Fruit fly (Drosophila melanogaster) whole organism, embryonic: ENCODE measurements around the gene MICAL-like.

Experiments used
- Aef1 ChIP-seq: fragments of 200-800 bp; sonication (Bioruptor generic); IDR thresholded peaks from 3 replicates; pipeline ENCODE4 v1.3.6; 2022; ENCODE audit warnings: missing biosample characterization, missing genetic modification characterization
- Atf6 ChIP-seq: fragments of 200-800 bp; sonication (Bioruptor generic); IDR thresholded peaks from 2 replicates; pipeline ENCODE4 v1.3.6; 2022; ENCODE audit warnings: missing biosample characterization, missing genetic modification characterization
- BEAF-32 ChIP-seq: fragments of 200-800 bp; sonication (Bioruptor generic); optimal IDR thresholded peaks from 3 replicates; lab custom pipeline; 2017; ENCODE audit warnings: missing biosample characterization, missing genetic modification characterization, mild to moderate bottlenecking, moderate library complexity, missing genetic modification reagents
- Bteb2 ChIP-seq: fragments of 200-800 bp; sonication (Bioruptor generic); optimal IDR thresholded peaks from 2 replicates; lab custom pipeline; 2016; ENCODE audit warnings: missing biosample characterization, missing genetic modification characterization
- CG10209 ChIP-seq: fragments of 200-800 bp; sonication (Bioruptor generic); optimal IDR thresholded peaks from 3 replicates; lab custom pipeline; 2017; ENCODE audit warnings: missing biosample characterization, mild to moderate bottlenecking, missing genetic modification characterization, missing genetic modification reagents
- CG10654 ChIP-seq: fragments of 200-800 bp; sonication (Bioruptor generic); optimal IDR thresholded peaks from 2 replicates; lab custom pipeline; 2016; ENCODE audit warnings: missing biosample characterization, missing genetic modification characterization
- CG11456 ChIP-seq: fragments of 200-800 bp; sonication (Bioruptor generic); IDR thresholded peaks from 3 replicates; pipeline ENCODE4 v1.3.6; 2022; ENCODE audit warnings: missing biosample characterization, missing genetic modification characterization
- CG11723 ChIP-seq: fragments of 200-800 bp; sonication (Bioruptor generic); optimal IDR thresholded peaks from 2 replicates; lab custom pipeline; 2017; ENCODE audit warnings: missing biosample characterization, mild to moderate bottlenecking, missing genetic modification characterization
- CG12155 ChIP-seq: fragments of 200-800 bp; sonication (Bioruptor generic); optimal IDR thresholded peaks from 3 replicates; lab custom pipeline; 2016; ENCODE audit warnings: missing biosample characterization, missing genetic modification characterization
- CG12236 ChIP-seq: fragments of 200-800 bp; sonication (Bioruptor generic); optimal IDR thresholded peaks from 2 replicates; lab custom pipeline; 2016; ENCODE audit warnings: missing biosample characterization, missing genetic modification characterization
- CG14441 ChIP-seq: fragments of 200-800 bp; sonication (Bioruptor generic); IDR thresholded peaks from 2 replicates; pipeline ENCODE4 v1.3.6; 2022; ENCODE audit warnings: missing biosample characterization, missing genetic modification characterization
- CG1529 ChIP-seq: fragments of 200-800 bp; sonication (Bioruptor generic); optimal IDR thresholded peaks from 3 replicates; lab custom pipeline; 2018; ENCODE audit warnings: missing biosample characterization, missing genetic modification characterization
- CG15601 ChIP-seq: fragments of 200-800 bp; sonication (Bioruptor generic); optimal IDR thresholded peaks from 3 replicates; lab custom pipeline; 2019; ENCODE audit warnings: missing biosample characterization, mild to moderate bottlenecking, missing genetic modification characterization, moderate library complexity
- CG18764 ChIP-seq: fragments of 200-800 bp; sonication (Bioruptor generic); optimal IDR thresholded peaks from 3 replicates; lab custom pipeline; 2016; ENCODE audit warnings: missing biosample characterization, missing genetic modification characterization
- CG30431 ChIP-seq: fragments of 200-800 bp; sonication (Bioruptor generic); optimal IDR thresholded peaks from 2 replicates; lab custom pipeline; 2017; ENCODE audit warnings: missing biosample characterization, missing genetic modification characterization
- CG3163 ChIP-seq: fragments of 200-800 bp; sonication (Bioruptor generic); optimal IDR thresholded peaks from 3 replicates; lab custom pipeline; 2016; ENCODE audit warnings: missing biosample characterization, missing genetic modification characterization
- CG32772 ChIP-seq: fragments of 200-800 bp; sonication (Bioruptor generic); IDR thresholded peaks from 2 replicates; pipeline ENCODE4 v1.3.6; 2022; ENCODE audit warnings: missing biosample characterization, missing genetic modification characterization
- CG33213 ChIP-seq: fragments of 200-800 bp; sonication (Bioruptor generic); optimal IDR thresholded peaks from 3 replicates; lab custom pipeline; 2016; ENCODE audit warnings: missing biosample characterization, missing genetic modification characterization
- CG34376 ChIP-seq: fragments of 200-800 bp; sonication (Bioruptor generic); optimal IDR thresholded peaks from 2 replicates; lab custom pipeline; 2018; ENCODE audit warnings: missing biosample characterization, mild to moderate bottlenecking, missing genetic modification characterization
- CG6175 ChIP-seq: fragments of 200-800 bp; sonication (Bioruptor generic); IDR thresholded peaks from 3 replicates; pipeline ENCODE4 v1.3.6; 2022; ENCODE audit warnings: missing biosample characterization, missing genetic modification characterization
- CG7786 ChIP-seq: fragments of 200-800 bp; sonication (Bioruptor generic); optimal IDR thresholded peaks from 2 replicates; lab custom pipeline; 2016; ENCODE audit warnings: missing biosample characterization, missing genetic modification characterization
- CG8765 ChIP-seq: fragments of 200-800 bp; sonication (Bioruptor generic); IDR thresholded peaks from 2 replicates; pipeline ENCODE4 v1.3.6; 2022; ENCODE audit warnings: missing biosample characterization, missing genetic modification characterization
- Dad ChIP-seq: fragments of 200-800 bp; sonication (Bioruptor generic); optimal IDR thresholded peaks from 3 replicates; lab custom pipeline; 2016; ENCODE audit warnings: missing biosample characterization, missing genetic modification characterization
- Dfd ChIP-seq, 2 experiments: fragments of >200 bp; optimal IDR thresholded peaks; 2 replicates each; lab custom pipeline; 2017; ENCODE audit warnings: missing biosample characterization in 2 of 2, missing genetic modification characterization in 2 of 2
- ERR ChIP-seq: fragments of 200-800 bp; sonication (Bioruptor generic); optimal IDR thresholded peaks from 2 replicates; lab custom pipeline; 2016; ENCODE audit warnings: missing biosample characterization, missing genetic modification characterization
- H15 ChIP-seq: fragments of 200-800 bp; sonication (Bioruptor generic); IDR thresholded peaks from 3 replicates; pipeline ENCODE4 v1.3.6; 2022; ENCODE audit warnings: missing biosample characterization, missing genetic modification characterization
- HLH4C ChIP-seq: fragments of 200-800 bp; sonication (Bioruptor generic); IDR thresholded peaks from 3 replicates; pipeline ENCODE4 v1.3.6; 2022; ENCODE audit warnings: missing biosample characterization, missing genetic modification characterization; ENCODE audit not compliant: partially characterized antibody
- Hey ChIP-seq: fragments of 200-800 bp; sonication (Bioruptor generic); optimal IDR thresholded peaks from 3 replicates; lab custom pipeline; 2018; ENCODE audit warnings: missing biosample characterization, mild to moderate bottlenecking, missing genetic modification characterization
- Hr39 ChIP-seq: fragments of >200 bp; optimal IDR thresholded peaks from 2 replicates; lab custom pipeline; 2017
- Rx ChIP-seq: fragments of 200-800 bp; sonication (Bioruptor generic); IDR thresholded peaks from 2 replicates; pipeline ENCODE4 v1.3.6; 2022; ENCODE audit warnings: missing biosample characterization, missing genetic modification characterization
- ab ChIP-seq: fragments of 200-800 bp; sonication (Bioruptor generic); optimal IDR thresholded peaks from 2 replicates; lab custom pipeline; 2016; ENCODE audit warnings: missing biosample characterization, missing genetic modification characterization
- ara ChIP-seq: fragments of 200-800 bp; sonication (Bioruptor generic); IDR thresholded peaks from 2 replicates; pipeline ENCODE4 v1.3.6; 2022; ENCODE audit warnings: missing biosample characterization, missing genetic modification characterization
- bcd ChIP-seq: fragments of 200-800 bp; sonication (Bioruptor generic); optimal IDR thresholded peaks from 2 replicates; lab custom pipeline; 2017; ENCODE audit warnings: missing biosample characterization, mild to moderate bottlenecking, missing genetic modification characterization
- bigmax ChIP-seq: fragments of 200-800 bp; sonication (Bioruptor generic); optimal IDR thresholded peaks from 2 replicates; lab custom pipeline; 2018; ENCODE audit warnings: missing biosample characterization, mild to moderate bottlenecking, missing genetic modification characterization
- croc ChIP-seq: fragments of 200-800 bp; sonication (Bioruptor generic); conservative IDR thresholded peaks from 3 replicates; pipeline ENCODE4 v1.3.6; 2022; ENCODE audit warnings: missing biosample characterization, missing genetic modification characterization
- ewg ChIP-seq: fragments of 200-800 bp; sonication (Bioruptor generic); optimal IDR thresholded peaks from 3 replicates; lab custom pipeline; 2017; ENCODE audit warnings: mild to moderate bottlenecking, missing biosample characterization, missing genetic modification reagents, missing genetic modification characterization
- gce ChIP-seq: fragments of 200-800 bp; sonication (Bioruptor generic); IDR thresholded peaks from 3 replicates; pipeline ENCODE4 v1.3.6; 2022; ENCODE audit warnings: missing biosample characterization, missing genetic modification characterization
- grau ChIP-seq: fragments of 200-800 bp; optimal IDR thresholded peaks from 3 replicates; lab custom pipeline; 2019; ENCODE audit warnings: missing biosample characterization, mild to moderate bottlenecking, missing genetic modification characterization, moderate library complexity
- hb ChIP-seq: fragments of 200-800 bp; sonication (Bioruptor generic); IDR thresholded peaks from 3 replicates; pipeline ENCODE4 v1.3.6; 2022; ENCODE audit warnings: missing biosample characterization, missing genetic modification characterization; ENCODE audit not compliant: partially characterized antibody
- hth ChIP-seq: fragments of >200 bp; optimal IDR thresholded peaks from 2 replicates; lab custom pipeline; 2017; ENCODE audit warnings: inconsistent platforms
- kay ChIP-seq: fragments of 200-800 bp; sonication (Bioruptor generic); optimal IDR thresholded peaks from 2 replicates; lab custom pipeline; 2016; ENCODE audit warnings: missing biosample characterization, missing genetic modification characterization
- nau ChIP-seq: fragments of 200-800 bp; sonication (Bioruptor generic); optimal IDR thresholded peaks from 3 replicates; lab custom pipeline; 2017; ENCODE audit warnings: missing biosample characterization, mild to moderate bottlenecking, missing genetic modification characterization, missing genetic modification reagents
- odd ChIP-seq: fragments of 200-800 bp; sonication (Bioruptor generic); optimal IDR thresholded peaks from 2 replicates; lab custom pipeline; 2017; ENCODE audit warnings: missing biosample characterization, mild to moderate bottlenecking, missing genetic modification characterization
- org-1 ChIP-seq: fragments of 200-800 bp; sonication (Bioruptor generic); optimal IDR thresholded peaks from 2 replicates; lab custom pipeline; 2017; ENCODE audit warnings: missing biosample characterization, missing genetic modification characterization
- pros ChIP-seq: fragments of 200-800 bp; sonication (Bioruptor generic); optimal IDR thresholded peaks from 3 replicates; lab custom pipeline; 2019; ENCODE audit warnings: missing biosample characterization, mild to moderate bottlenecking, missing genetic modification characterization, moderate library complexity
- row ChIP-seq: fragments of 200-800 bp; sonication (Bioruptor generic); IDR thresholded peaks from 3 replicates; pipeline ENCODE4 v1.3.6; 2022; ENCODE audit warnings: missing biosample characterization, missing genetic modification characterization
- salm ChIP-seq: fragments of 200-800 bp; sonication (Bioruptor generic); optimal IDR thresholded peaks from 2 replicates; lab custom pipeline; 2018; ENCODE audit warnings: missing biosample characterization, mild to moderate bottlenecking, missing genetic modification characterization
- sisA ChIP-seq: fragments of 200-800 bp; sonication (Bioruptor generic); IDR thresholded peaks from 2 replicates; pipeline ENCODE4 v1.3.6; 2022; ENCODE audit warnings: missing biosample characterization, missing genetic modification characterization
- sr ChIP-seq: fragments of 200-800 bp; sonication (Bioruptor generic); IDR thresholded peaks from 3 replicates; pipeline ENCODE4 v1.3.6; 2022; ENCODE audit warnings: missing biosample characterization, missing genetic modification characterization
- tgo ChIP-seq: fragments of 200-800 bp; sonication (Bioruptor generic); IDR thresholded peaks from 3 replicates; pipeline ENCODE4 v1.3.6; 2022; ENCODE audit warnings: missing biosample characterization, missing genetic modification characterization
- tx ChIP-seq: fragments of 200-800 bp; sonication (Bioruptor generic); optimal IDR thresholded peaks from 2 replicates; lab custom pipeline; 2016; ENCODE audit warnings: missing biosample characterization, missing genetic modification characterization
- yki ChIP-seq: fragments of >200 bp; optimal IDR thresholded peaks from 3 replicates; lab custom pipeline; 2018
- zf30C ChIP-seq: fragments of 200-800 bp; sonication (Bioruptor generic); optimal IDR thresholded peaks from 3 replicates; lab custom pipeline; 2018; ENCODE audit warnings: missing biosample characterization, mild to moderate bottlenecking, missing genetic modification characterization

The MICAL-like gene

dm6 chr3L:13044335-13044814 lies 29.2 kb upstream of the MICAL-like start, which contains the start of gene Syx13 (continued):
- TF ChIP-seq nau (no peak), Bteb2 (no peak), Hey (tag; lab: Kevin White, UChicago) (no peak), CG11456 (GFP tag; lab: Robert Waterston, UW) (no peak), ab (no peak), CG14441 (GFP tag; lab: Robert Waterston, UW) (peak; percentile 8; the same call in 1 of the 2 replicates), gce (GFP tag; lab: Robert Waterston, UW) (no peak), ewg (GFP tag; lab: Kevin White, UChicago) (peak; percentile 12), yki (lab: Kevin White, UChicago) (no peak), kay (peak; percentile 57), ERR (no peak), CG18764 (GFP tag; lab: Kevin White, UChicago) (no peak), CG11723 (GFP tag; lab: Kevin White, UChicago) (no peak), bigmax (GFP tag; lab: Kevin White, UChicago) (peak; percentile 39), Dfd (GFP tag; optimal IDR thresholded peaks at IDR 0.05; lab: Kevin White, UChicago) (no peak), CG1529 (GFP tag; lab: Kevin White, UChicago) (no peak), Hr39 (lab: Kevin White, UChicago) (no peak), croc (GFP tag; lab: Robert Waterston, UW) (no peak), HLH4C (GFP tag; lab: Robert Waterston, UW) (peak; percentile 81), Aef1 (peak; percentile 39; the same call in 2 of the 3 replicates), grau (tag; lab: Kevin White, UChicago) (peak; percentile 29), salm (tag; lab: Kevin White, UChicago) (peak; percentile 3), CG10209 (no peak), sr (peak; percentile 59; the same call in 1 of the 3 replicates), CG34376 (GFP tag; lab: Kevin White, UChicago) (peak; percentile 75), CG6175 (GFP tag; lab: Robert Waterston, UW) (no peak), org-1 (GFP tag; lab: Kevin White, UChicago) (no peak), CG3163 (GFP tag; lab: Kevin White, UChicago) (no peak), tgo (GFP tag; lab: Robert Waterston, UW) (no peak), bcd (no peak), hb (GFP tag; lab: Robert Waterston, UW) (peak; percentile 64; the same call in 2 of the 3 replicates), tx (GFP tag; lab: Kevin White, UChicago) (no peak), zf30C (GFP tag; lab: Kevin White, UChicago) (no peak), CG33213 (GFP tag; lab: Kevin White, UChicago) (no peak), hth (lab: Kevin White, UChicago) (no peak), CG12155 (GFP tag; lab: Kevin White, UChicago) (no peak), ara (GFP tag; lab: Robert Waterston, UW) (no peak), Rx (GFP tag; lab: Robert Waterston, UW) (no peak), CG12236 (GFP tag; lab: Kevin White, UChicago) (no peak), row (GFP tag; lab: Robert Waterston, UW) (peak; percentile 43; the same call in 2 of the 3 replicates), CG15601 (tag; lab: Kevin White, UChicago) (no peak), CG32772 (GFP tag; lab: Robert Waterston, UW) (no peak), Dad (no peak), CG7786 (no peak), CG10654 (GFP tag; lab: Kevin White, UChicago) (no peak), sisA (GFP tag; lab: Robert Waterston, UW) (no peak), CG30431 (GFP tag; lab: Kevin White, UChicago) (no peak), H15 (GFP tag; lab: Robert Waterston, UW) (no peak), BEAF-32 (GFP tag; lab: Kevin White, UChicago) (peak; percentile 84), Atf6 (GFP tag; lab: Robert Waterston, UW) (no peak), CG8765 (no peak), pros (GFP tag; lab: Kevin White, UChicago) (peak; percentile 34), odd (GFP tag; lab: Kevin White, UChicago) (no peak)
